Worm (Caenorhabditis elegans): ENCODE results near the gene sra-13.

DNA sequence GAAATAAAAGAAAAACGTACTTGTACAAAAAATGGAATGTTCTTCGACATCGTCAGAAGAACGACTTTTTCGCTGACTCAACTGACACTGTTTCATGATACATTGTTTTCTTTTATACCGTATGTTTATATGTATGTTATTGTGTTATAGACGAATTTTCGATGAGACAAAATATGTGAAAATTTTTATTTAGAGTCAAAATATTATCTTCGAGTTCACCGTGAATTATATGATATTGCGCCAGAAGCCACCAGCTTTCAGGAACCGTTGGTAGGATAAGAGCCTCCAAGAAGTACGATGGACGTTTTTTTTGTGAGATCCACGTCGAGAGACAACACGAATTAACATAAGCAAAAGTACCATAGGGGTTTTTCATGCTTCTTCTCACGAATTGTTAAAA is 48.6 kb downstream of the sra-13 start, which contains the start of gene F22B5.6:
- TF ChIP-seq sox-2 (GFP tag; IDR thresholded peaks at IDR 0.05) (no peak), ttx-3 (tag; optimal IDR thresholded peaks at IDR 0.05) (no peak), unc-55 (GFP tag; optimal IDR thresholded peaks at IDR 0.05) (no peak), gmeb-2 (tag; optimal IDR thresholded peaks at IDR 0.05) (no peak), nhr-232 (tag; optimal IDR thresholded peaks at IDR 0.05) (no peak), zip-5 (tag; optimal IDR thresholded peaks at IDR 0.05) (no peak)
